Worm (Caenorhabditis elegans): ENCODE results near the gene F54C8.6.

The F54C8.6 gene

ce11 chrIII:9449831-9450230, at the start of gene F54C8.6:
TSS of gene F54C8.6 (minus strand) at chrIII:9449931.
- no peak for TF ChIP-seq unc-62 (GFP tag; optimal IDR thresholded peaks at IDR 0.05)
- TF ChIP-seq nhr-77 (tag; optimal IDR thresholded peaks at IDR 0.05) = no peak

ce11 chrIII:9497412-9497811, 47.7 kb upstream of the F54C8.6 start:
- TF ChIP-seq elt-3 (tag; optimal IDR thresholded peaks at IDR 0.05) (no peak), tbx-2 (tag; optimal IDR thresholded peaks at IDR 0.05) (no peak), pha-4 (tag; optimal IDR thresholded peaks at IDR 0.05) (no peak), hmg-11 (tag; optimal IDR thresholded peaks at IDR 0.05) (no peak), jun-1 (tag; optimal IDR thresholded peaks at IDR 0.05) (no peak), ceh-16 (tag; optimal IDR thresholded peaks at IDR 0.05) (no peak), nhr-76 (tag; optimal IDR thresholded peaks at IDR 0.05) (no peak), skn-1 (tag; optimal IDR thresholded peaks at IDR 0.05) (no peak), aly-2 (tag; optimal IDR thresholded peaks at IDR 0.05) (no peak), nhr-77 (tag; optimal IDR thresholded peaks at IDR 0.05) (no peak), daf-12 (tag; optimal IDR thresholded peaks at IDR 0.05) (no peak), elt-2 (tag; optimal IDR thresholded peaks at IDR 0.05) (no peak), nfya-1 (tag; optimal IDR thresholded peaks at IDR 0.05; ENCODE audit: insufficient read depth) (no peak), ztf-11 (tag; optimal IDR thresholded peaks at IDR 0.05) (no peak), egl-5 (tag; optimal IDR thresholded peaks at IDR 0.05) (no peak), R02D3.7 (tag; optimal IDR thresholded peaks at IDR 0.05) (no peak), nhr-23 (tag; optimal IDR thresholded peaks at IDR 0.05) (no peak), mml-1 (tag; optimal IDR thresholded peaks at IDR 0.05) (no peak), lin-15B (tag; optimal IDR thresholded peaks at IDR 0.05) (no peak)

- TF ChIP-seq eor-1 (tag; optimal IDR thresholded peaks at IDR 0.05) (no peak), jun-1 (tag; optimal IDR thresholded peaks at IDR 0.05) (no peak), nhr-77 (tag; optimal IDR thresholded peaks at IDR 0.05) (no peak), ztf-11 (tag; optimal IDR thresholded peaks at IDR 0.05) (no peak), ceh-16 (tag; optimal IDR thresholded peaks at IDR 0.05) (no peak), ZK546.5 (tag; optimal IDR thresholded peaks at IDR 0.05) (no peak), elt-1 (tag; optimal IDR thresholded peaks at IDR 0.05) (no peak)
Measured at ce11 chrIII:9496083-9496482, 46.4 kb upstream of the F54C8.6 start.

ce11 chrIII:9494209-9494608, 44.5 kb upstream of the F54C8.6 start:
- TF ChIP-seq zag-1 (tag; optimal IDR thresholded peaks at IDR 0.05) = no peak
- TF ChIP-seq nhr-25 (tag; optimal IDR thresholded peaks at IDR 0.05) = no peak
- TF ChIP-seq ZK546.5 (tag; optimal IDR thresholded peaks at IDR 0.05) = no peak
- TF ChIP-seq egl-27 (tag; optimal IDR thresholded peaks at IDR 0.05) = no peak
- no peak for TF ChIP-seq ceh-16 (tag; optimal IDR thresholded peaks at IDR 0.05)
- TF ChIP-seq nhr-67 (tag; optimal IDR thresholded peaks at IDR 0.05) = no peak
- no peak for TF ChIP-seq daf-12 (tag; optimal IDR thresholded peaks at IDR 0.05)

- TF ChIP-seq pha-4 (tag; optimal IDR thresholded peaks at IDR 0.05) (peak; percentile 65), unc-62 (GFP tag; optimal IDR thresholded peaks at IDR 0.05) (no peak), nhr-67 (tag; optimal IDR thresholded peaks at IDR 0.05) (no peak), zag-1 (tag; optimal IDR thresholded peaks at IDR 0.05) (no peak), nhr-23 (tag; optimal IDR thresholded peaks at IDR 0.05) (peak; percentile 9), fkh-10 (GFP tag; optimal IDR thresholded peaks at IDR 0.05) (no peak), jun-1 (tag; optimal IDR thresholded peaks at IDR 0.05) (no peak), ceh-16 (tag; optimal IDR thresholded peaks at IDR 0.05) (no peak), mdl-1 (tag; optimal IDR thresholded peaks at IDR 0.05) (no peak), nfya-1 (tag; optimal IDR thresholded peaks at IDR 0.05; ENCODE audit: insufficient read depth) (peak; percentile 37), hmg-11 (tag; optimal IDR thresholded peaks at IDR 0.05) (peak; percentile 3), ceh-82 (tag; optimal IDR thresholded peaks at IDR 0.05) (no peak), lin-15B (tag; optimal IDR thresholded peaks at IDR 0.05) (peak; percentile 28), nhr-43 (tag; optimal IDR thresholded peaks at IDR 0.05; ENCODE audit: poor library complexity, severe bottlenecking) (no peak)
Measured at ce11 chrIII:9490783-9491547, 41.2 kb upstream of the F54C8.6 start, which contains the start of the genes dars-1 and ctr-9. TSS of gene dars-1 (minus strand) at chrIII:9491215. TSS of gene ctr-9 (plus strand) at chrIII:9491396.
